Worm (Caenorhabditis elegans) whole organism, midembryonic: ENCODE data around the gene dex-1.

Source experiments
- T22C8.4 ChIP-seq: fragments of 200-800 bp; sonication (Bioruptor generic); IDR thresholded peaks from 2 replicates; pipeline ENCODE4 v1.3.6; 2022; ENCODE audit warnings: missing genetic modification characterization, missing compliant biosample characterization
- cog-1 ChIP-seq: sonication (generic microtip); optimal IDR thresholded peaks from 2 replicates; lab custom pipeline; 2016; ENCODE audit warnings: missing genetic modification characterization, missing compliant biosample characterization
- flt-1 ChIP-seq: fragments of 200-800 bp; sonication (Bioruptor generic); IDR thresholded peaks from 2 replicates; pipeline ENCODE4 v1.3.6; 2022; ENCODE audit warnings: missing genetic modification characterization, missing compliant biosample characterization
- klf-2 ChIP-seq: fragments of 200-800 bp; sonication (Bioruptor generic); conservative IDR thresholded peaks from 2 replicates; pipeline ENCODE4 v1.3.6; 2022; ENCODE audit warnings: missing genetic modification reagents, missing genetic modification characterization, missing compliant biosample characterization
- med-1 ChIP-seq: sonication (generic microtip); optimal IDR thresholded peaks from 2 replicates; lab custom pipeline; 2017; ENCODE audit warnings: missing genetic modification characterization, mild to moderate bottlenecking, missing compliant biosample characterization, antibody characterized with exemption, missing genetic modification reagents; ENCODE audit not compliant: insufficient read depth
- ref-1 ChIP-seq: fragments of 200-800 bp; sonication (Bioruptor generic); conservative IDR thresholded peaks from 2 replicates; pipeline ENCODE4 v1.3.6; 2022; ENCODE audit warnings: missing genetic modification reagents, missing genetic modification characterization, missing compliant biosample characterization
- tab-1 ChIP-seq: fragments of 200-800 bp; sonication (Bioruptor generic); IDR thresholded peaks from 2 replicates; pipeline ENCODE4 v1.3.6; 2022; ENCODE audit warnings: missing genetic modification characterization, missing compliant biosample characterization
- ztf-23 ChIP-seq: fragments of 200-800 bp; sonication (Bioruptor generic); IDR thresholded peaks from 2 replicates; pipeline ENCODE4 v1.3.6; 2022; ENCODE audit warnings: missing genetic modification reagents, missing genetic modification characterization, missing compliant biosample characterization
- ztf-29 ChIP-seq: fragments of 200-800 bp; sonication (Bioruptor generic); IDR thresholded peaks from 2 replicates; pipeline ENCODE4 v1.3.6; 2022; ENCODE audit warnings: missing genetic modification reagents, missing genetic modification characterization, missing compliant biosample characterization

dex-1 gene

ce11 chrIII:5498973-5499372 lies 26.9 kb upstream of the dex-1 start, which contains the start of gene R02F2.9:
TSS of gene R02F2.9 (plus strand) at chrIII:5499190.
- 0 out of 2 replicates have a peak, but pooled peaks have one; percentile 36 for TF ChIP-seq flt-1
- no peak for TF ChIP-seq klf-2

- TF ChIP-seq ztf-29 (GFP tag; lab: Robert Waterston, UW) = no peak
- TF ChIP-seq cog-1 (tag; lab: Kevin White, UChicago) = no peak
- no peak for TF ChIP-seq flt-1
- no peak for TF ChIP-seq med-1
- TF ChIP-seq ref-1 (GFP tag; lab: Robert Waterston, UW) = no peak
- TF ChIP-seq klf-2 = no peak
- TF ChIP-seq tab-1 = no peak
- TF ChIP-seq T22C8.4 = no peak; the same call in 1 of the 2 replicates
Measured at ce11 chrIII:5499942-5500341, 26.0 kb upstream of the dex-1 start.

- no peak for TF ChIP-seq T22C8.4
- TF ChIP-seq cog-1 (tag; lab: Kevin White, UChicago) = no peak
- TF ChIP-seq tab-1 = no peak
- no peak for TF ChIP-seq ztf-23 (GFP tag; lab: Robert Waterston, UW)
- no peak for TF ChIP-seq ref-1 (GFP tag; lab: Robert Waterston, UW)
- TF ChIP-seq ztf-29 (GFP tag; lab: Robert Waterston, UW) = no peak
- TF ChIP-seq flt-1 = no peak
- no peak for TF ChIP-seq med-1
- TF ChIP-seq klf-2 = no peak
Measured at ce11 chrIII:5500732-5501131, 25.2 kb upstream of the dex-1 start.

DNA sequence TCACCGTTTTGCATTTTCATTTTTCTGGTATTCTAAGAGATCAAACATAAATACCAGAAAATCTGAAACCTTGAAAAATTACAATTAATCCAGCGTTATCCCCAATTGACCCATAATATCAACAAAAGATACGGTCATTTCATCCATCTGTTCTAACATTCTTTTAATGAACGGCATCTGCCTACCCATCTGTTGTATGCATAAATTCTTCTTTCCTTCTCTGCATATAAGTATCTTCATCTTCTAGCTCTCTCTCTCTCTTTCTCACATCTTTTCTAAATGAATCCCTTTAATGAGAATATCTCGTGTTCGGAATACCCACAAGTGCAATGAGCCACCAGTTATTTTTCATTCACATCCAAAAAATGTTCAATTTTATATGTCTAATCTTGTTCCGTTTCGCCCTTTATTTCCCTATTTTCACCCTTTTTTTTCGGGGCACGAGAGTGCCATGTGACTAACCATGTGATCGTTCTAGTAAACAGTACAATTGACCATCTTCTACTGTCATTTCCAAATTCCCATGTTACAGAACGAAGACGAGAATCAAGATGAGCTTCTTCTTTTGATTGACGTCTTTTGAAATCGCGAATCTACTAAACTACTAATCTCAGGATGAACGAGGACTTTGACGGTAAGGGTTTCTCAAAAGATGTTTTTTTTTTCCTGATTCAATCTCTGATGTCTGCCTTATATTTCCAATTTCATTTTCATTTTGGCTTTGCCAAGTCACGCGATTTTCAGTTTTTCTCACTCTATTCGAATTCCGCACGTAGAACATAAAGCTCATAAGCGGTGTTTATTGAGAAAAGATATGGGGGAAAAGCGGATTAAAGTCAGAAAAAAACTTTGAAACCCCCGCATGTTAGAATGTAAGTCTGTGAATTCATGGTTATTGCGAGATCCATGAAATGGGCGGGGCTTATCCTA lies 24.3 kb upstream of the dex-1 start, which contains the start of gene R02F2.1:
R02F2.1 (plus strand) TSS at position 528 of the 930 bp plus-strand sequence.
- TF ChIP-seq cog-1 (tag; lab: Kevin White, UChicago) (no peak), klf-2 (no peak), tab-1 (no peak), ztf-23 (GFP tag; lab: Robert Waterston, UW) (no peak), flt-1 (no peak), ztf-29 (GFP tag; lab: Robert Waterston, UW) (no peak), T22C8.4 (no peak), med-1 (no peak), ref-1 (GFP tag; lab: Robert Waterston, UW) (no peak)

- TF ChIP-seq cog-1 (tag; lab: Kevin White, UChicago) = peak; percentile 56
- peak; percentile 43; the same call in 1 of the 2 replicates for TF ChIP-seq ref-1 (GFP tag; lab: Robert Waterston, UW)
- no peak for TF ChIP-seq ztf-29 (GFP tag; lab: Robert Waterston, UW)
Measured at ce11 chrIII:5502915-5503575, 22.9 kb upstream of the dex-1 start.

- no peak for TF ChIP-seq klf-2
- no peak for TF ChIP-seq ztf-29 (GFP tag; lab: Robert Waterston, UW)
- TF ChIP-seq cog-1 (tag; lab: Kevin White, UChicago) = no peak
- TF ChIP-seq tab-1 = no peak
- TF ChIP-seq ztf-23 (GFP tag; lab: Robert Waterston, UW) = no peak
- TF ChIP-seq flt-1 = no peak
- TF ChIP-seq T22C8.4 = no peak
- TF ChIP-seq ref-1 (GFP tag; lab: Robert Waterston, UW) = no peak
Measured at ce11 chrIII:5503669-5504068, 22.2 kb upstream of the dex-1 start.

DNA sequence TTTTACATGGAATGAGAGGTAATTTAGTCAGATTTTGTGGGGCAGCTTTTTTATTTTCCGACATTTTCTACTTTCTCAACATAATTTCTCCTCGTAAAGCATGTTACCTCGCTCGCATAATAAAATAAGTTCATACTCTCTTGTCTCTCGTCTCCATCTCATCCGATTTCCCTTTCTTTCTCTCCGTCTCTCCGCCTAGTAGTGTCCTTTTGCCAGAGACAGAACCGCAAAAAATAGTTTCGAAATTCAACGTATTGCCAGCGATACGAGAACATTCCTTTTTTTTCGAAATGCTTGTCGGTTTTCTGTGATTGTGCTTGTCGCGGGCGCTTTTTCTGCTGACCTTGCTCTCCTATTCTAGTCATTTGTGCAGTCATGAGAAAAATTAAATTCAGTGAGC lies 21.7 kb upstream of the dex-1 start:
- no peak for TF ChIP-seq ref-1 (GFP tag; lab: Robert Waterston, UW)
- TF ChIP-seq flt-1 = 0 out of 2 replicates have a peak, but pooled peaks have one; percentile 16
- TF ChIP-seq med-1 = no peak

DNA sequence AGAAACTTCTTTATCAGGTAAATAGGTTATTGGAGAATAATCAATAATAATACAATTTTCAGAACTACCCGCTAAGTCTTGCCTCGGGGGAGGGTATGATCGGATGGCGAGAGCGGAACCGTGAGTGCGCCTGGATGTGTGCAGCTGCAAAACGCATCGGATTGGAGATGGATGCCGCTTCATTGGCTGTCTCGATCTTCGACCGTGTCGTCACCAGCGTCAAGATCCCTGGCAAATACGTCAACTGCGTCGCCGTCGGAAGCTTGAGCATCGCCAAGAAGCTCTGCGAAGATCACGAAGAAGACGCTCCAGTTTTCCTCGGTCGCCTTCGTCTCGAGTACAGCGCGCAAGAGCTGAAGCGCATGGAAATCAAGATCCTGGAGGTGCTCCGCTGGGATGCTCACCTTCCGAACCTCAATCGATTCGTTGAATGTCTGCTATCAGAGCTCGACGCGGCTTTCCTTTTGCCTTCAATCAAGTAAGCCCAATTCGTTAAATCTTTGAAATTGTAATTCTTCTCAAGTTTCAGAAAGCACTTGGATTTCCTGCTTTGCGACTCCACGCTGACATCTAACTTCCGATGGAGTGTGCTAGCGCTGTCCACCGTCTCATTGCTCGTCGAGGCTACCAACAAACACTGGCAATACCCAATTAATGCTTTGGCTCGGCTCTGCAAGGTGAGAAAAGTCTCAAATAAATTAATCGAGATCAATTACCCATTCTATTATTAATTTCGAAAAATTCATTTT lies 21.0 kb upstream of the dex-1 start:
- TF ChIP-seq klf-2 (no peak), ztf-23 (GFP tag; lab: Robert Waterston, UW) (no peak), tab-1 (no peak), cog-1 (tag; lab: Kevin White, UChicago) (no peak), T22C8.4 (no peak), flt-1 (0 out of 2 replicates have a peak, but pooled peaks have one; percentile 54), ztf-29 (GFP tag; lab: Robert Waterston, UW) (no peak)

- no peak for TF ChIP-seq ztf-29 (GFP tag; lab: Robert Waterston, UW)
- no peak for TF ChIP-seq cog-1 (tag; lab: Kevin White, UChicago)
- no peak for TF ChIP-seq med-1
- no peak for TF ChIP-seq ref-1 (GFP tag; lab: Robert Waterston, UW)
- 0 out of 2 replicates have a peak, but pooled peaks have one; percentile 9 for TF ChIP-seq tab-1
Measured at ce11 chrIII:5505474-5506022, 20.4 kb upstream of the dex-1 start.
